Fruit fly (Drosophila melanogaster) whole organism, pupa: ENCODE measurements around the gene Gr64d.

Experiments
- CG14655 ChIP-seq: fragments of 200-800 bp; sonication (Bioruptor generic); optimal IDR thresholded peaks from 3 replicates; lab custom pipeline; 2017; ENCODE audit warnings: mild to moderate bottlenecking, missing biosample characterization, missing genetic modification reagents, missing genetic modification characterization
- CG32121 ChIP-seq: fragments of 200-800 bp; sonication (Bioruptor generic); IDR thresholded peaks from 2 replicates; pipeline ENCODE4 v1.3.6; 2022; ENCODE audit warnings: missing biosample characterization, missing genetic modification characterization
- CG4496 ChIP-seq: fragments of 200-800 bp; sonication (Bioruptor generic); IDR thresholded peaks from 3 replicates; pipeline ENCODE4 v1.3.6; 2022; ENCODE audit warnings: missing biosample characterization, missing genetic modification characterization
- CG8159 ChIP-seq: fragments of 200-800 bp; sonication (Bioruptor generic); optimal IDR thresholded peaks from 3 replicates; lab custom pipeline; 2018; ENCODE audit warnings: missing biosample characterization, mild to moderate bottlenecking, missing genetic modification characterization, moderate library complexity
- CG8301 ChIP-seq: fragments of 200-800 bp; sonication (Bioruptor generic); optimal IDR thresholded peaks from 2 replicates; lab custom pipeline; 2018; ENCODE audit warnings: missing biosample characterization, mild to moderate bottlenecking, missing genetic modification characterization
- EcR ChIP-seq: fragments of 200-800 bp; sonication (Bioruptor generic); optimal IDR thresholded peaks from 3 replicates; lab custom pipeline; 2019; ENCODE audit warnings: missing biosample characterization, missing genetic modification characterization, mild to moderate bottlenecking, moderate library complexity, missing genetic modification reagents
- Ets98B ChIP-seq: fragments of 200-800 bp; sonication (Bioruptor generic); IDR thresholded peaks from 2 replicates; pipeline ENCODE4 v1.3.6; 2022; ENCODE audit warnings: missing biosample characterization, missing genetic modification characterization
- fd96Ca ChIP-seq: fragments of 200-800 bp; sonication (Bioruptor generic); IDR thresholded peaks from 3 replicates; pipeline ENCODE4 v1.3.6; 2022; ENCODE audit warnings: missing biosample characterization, missing genetic modification characterization
- gl ChIP-seq: fragments of 200-800 bp; sonication (Bioruptor generic); optimal IDR thresholded peaks from 2 replicates; lab custom pipeline; 2018; ENCODE audit warnings: missing biosample characterization, mild to moderate bottlenecking, missing genetic modification characterization

- no peak for TF ChIP-seq CG8301 (tag; lab: Kevin White, UChicago)
- no peak for TF ChIP-seq gl (tag; lab: Kevin White, UChicago)
- TF ChIP-seq EcR (GFP tag; lab: Kevin White, UChicago) = no peak
- no peak for TF ChIP-seq fd96Ca (GFP tag; lab: Robert Waterston, UW)
- TF ChIP-seq CG8159 (tag; lab: Kevin White, UChicago) = no peak
- TF ChIP-seq CG14655 (GFP tag; lab: Kevin White, UChicago) = no peak
- TF ChIP-seq Ets98B (GFP tag; lab: Robert Waterston, UW) = no peak
- TF ChIP-seq CG4496 = no peak
- no peak for TF ChIP-seq CG32121 (GFP tag; lab: Robert Waterston, UW)
Observed at dm6 chr3L:4046289-4046688, 14.4 kb downstream of the Gr64d start, which contains the start of gene CG1136.
